Worm (Caenorhabditis elegans) whole organism, L1 larva: ENCODE data around the gene txt-2.

Experiments
- efl-3 ChIP-seq: fragments of 200-800 bp; sonication (Bioruptor generic); optimal IDR thresholded peaks from 2 replicates; lab custom pipeline; 2018; ENCODE audit warnings: mild to moderate bottlenecking, missing genetic modification characterization, missing compliant biosample characterization
- egl-27 ChIP-seq, 2 experiments: fragments of 150-350 bp in 1 of 2; sonication (generic microtip); optimal IDR thresholded peaks; 3 replicates each; lab custom pipeline; 2017 to 2018; ENCODE audit warnings: missing biosample characterization in 2 of 2, missing genetic modification characterization in 2 of 2, missing genetic modification reagents in 2 of 2
- elt-3 ChIP-seq, 6 experiments: fragments of 150-350 bp in 1 of 6; sonication (generic microtip); optimal IDR thresholded peaks; 2 replicates each; lab custom pipeline; 2017 to 2018; ENCODE audit warnings: missing biosample characterization in 6 of 6, missing genetic modification characterization in 6 of 6, inconsistent platforms in 1 of 6
- grh-1 ChIP-seq: fragments of 200-800 bp; sonication (Bioruptor generic); IDR thresholded peaks from 2 replicates; pipeline ENCODE4 v1.3.6; 2022; ENCODE audit warnings: missing genetic modification reagents, missing genetic modification characterization, missing compliant biosample characterization
- lin-13 ChIP-seq: fragments of 150-350 bp; optimal IDR thresholded peaks from 2 replicates; lab custom pipeline; 2014; ENCODE audit warnings: missing biosample characterization, missing genetic modification reagents, missing genetic modification characterization
- nhr-19 ChIP-seq: fragments of 200-800 bp; sonication (Bioruptor generic); conservative IDR thresholded peaks from 2 replicates; pipeline ENCODE4 v1.3.6; 2022; ENCODE audit warnings: missing genetic modification characterization, missing compliant biosample characterization
- nhr-28 ChIP-seq: fragments of 150-350 bp; optimal IDR thresholded peaks from 2 replicates; lab custom pipeline; 2014; ENCODE audit warnings: missing biosample characterization, missing genetic modification characterization
- nhr-47 ChIP-seq: sonication (generic microtip); optimal IDR thresholded peaks from 2 replicates; lab custom pipeline; 2016; ENCODE audit warnings: mild to moderate bottlenecking, missing genetic modification characterization, moderate library complexity, missing compliant biosample characterization
- nhr-76 ChIP-seq: sonication (generic microtip); optimal IDR thresholded peaks from 2 replicates; lab custom pipeline; 2017; ENCODE audit warnings: missing biosample characterization, missing genetic modification characterization
- nhr-77 ChIP-seq: fragments of 150-350 bp; optimal IDR thresholded peaks from 2 replicates; lab custom pipeline; 2014; ENCODE audit warnings: missing biosample characterization, missing genetic modification characterization
- nhr-90 ChIP-seq: sonication (generic microtip); optimal IDR thresholded peaks from 2 replicates; lab custom pipeline; 2016; ENCODE audit warnings: mild to moderate bottlenecking, missing genetic modification characterization, missing compliant biosample characterization; ENCODE audit not compliant: poor library complexity
- pqm-1 ChIP-seq: sonication (generic microtip); optimal IDR thresholded peaks from 3 replicates; lab custom pipeline; 2017; ENCODE audit warnings: missing biosample characterization, missing genetic modification characterization
- ztf-4 ChIP-seq: fragments of 150-350 bp; optimal IDR thresholded peaks from 2 replicates; lab custom pipeline; 2014; ENCODE audit warnings: missing biosample characterization, missing genetic modification characterization

ce11 chrV:194760-195159, 45.5 kb downstream of the txt-2 start:
- TF ChIP-seq ztf-4 (tag; lab: Kevin White, UChicago) (no peak), nhr-28 (tag; lab: Kevin White, UChicago) (no peak), grh-1 (GFP tag; lab: Robert Waterston, UW) (no peak), efl-3 (no peak), elt-3 (tag; optimal IDR thresholded peaks at IDR 0.05; lab: Kevin White, UChicago) (no peak), egl-27 (tag; optimal IDR thresholded peaks at IDR 0.05; lab: Kevin White, UChicago) (no peak), pqm-1 (tag; lab: Kevin White, UChicago) (no peak), nhr-77 (no peak), nhr-76 (tag; lab: Kevin White, UChicago) (no peak), lin-13 (GFP tag; lab: Kevin White, UChicago) (no peak), nhr-19 (GFP tag; lab: Robert Waterston, UW) (no peak), nhr-47 (tag; lab: Kevin White, UChicago) (no peak), nhr-90 (tag; lab: Kevin White, UChicago) (no peak)
